Fruit fly (Drosophila melanogaster) whole organism, embryonic: ENCODE data around the gene CG9933.

ENCODE experiments used
- Abd-B ChIP-seq: fragments of 200-800 bp; sonication (Bioruptor generic); optimal IDR thresholded peaks from 2 replicates; lab custom pipeline; 2018; ENCODE audit warnings: missing biosample characterization, mild to moderate bottlenecking, missing genetic modification characterization, moderate library complexity
- BtbVII ChIP-seq: fragments of 200-800 bp; sonication (Bioruptor generic); optimal IDR thresholded peaks from 3 replicates; lab custom pipeline; 2017; ENCODE audit warnings: missing biosample characterization, mild to moderate bottlenecking, missing genetic modification characterization
- CG10366 ChIP-seq: fragments of 200-800 bp; sonication (Bioruptor generic); IDR thresholded peaks from 2 replicates; pipeline ENCODE4 v1.3.6; 2022; ENCODE audit warnings: missing biosample characterization, missing genetic modification characterization
- CG10543 ChIP-seq: fragments of 200-800 bp; sonication (Bioruptor generic); optimal IDR thresholded peaks from 3 replicates; lab custom pipeline; 2017; ENCODE audit warnings: missing biosample characterization, mild to moderate bottlenecking, missing genetic modification characterization, moderate library complexity
- CG10565 ChIP-seq: fragments of 200-800 bp; sonication (Bioruptor generic); optimal IDR thresholded peaks from 3 replicates; lab custom pipeline; 2016; ENCODE audit warnings: missing biosample characterization, mild to moderate bottlenecking, missing genetic modification characterization
- CG10979 ChIP-seq: fragments of 200-800 bp; sonication (Bioruptor generic); optimal IDR thresholded peaks from 2 replicates; lab custom pipeline; 2018; ENCODE audit warnings: missing biosample characterization, mild to moderate bottlenecking, missing genetic modification characterization, moderate library complexity
- CG11398 ChIP-seq: fragments of 200-800 bp; sonication (Bioruptor generic); optimal IDR thresholded peaks from 2 replicates; lab custom pipeline; 2016; ENCODE audit warnings: missing biosample characterization, missing genetic modification characterization
- CG12155 ChIP-seq: fragments of 200-800 bp; sonication (Bioruptor generic); optimal IDR thresholded peaks from 3 replicates; lab custom pipeline; 2016; ENCODE audit warnings: missing biosample characterization, missing genetic modification characterization
- CG12769 ChIP-seq: fragments of 200-800 bp; sonication (Bioruptor generic); optimal IDR thresholded peaks from 2 replicates; lab custom pipeline; 2019; ENCODE audit warnings: missing biosample characterization, mild to moderate bottlenecking, missing genetic modification characterization, moderate library complexity
- CG13296 ChIP-seq: fragments of 200-800 bp; sonication (Bioruptor generic); optimal IDR thresholded peaks from 3 replicates; lab custom pipeline; 2018; ENCODE audit warnings: missing biosample characterization, mild to moderate bottlenecking, missing genetic modification characterization
- CG14014 ChIP-seq: fragments of 200-800 bp; sonication (Bioruptor generic); IDR thresholded peaks from 2 replicates; pipeline ENCODE4 v1.3.6; 2022; ENCODE audit warnings: missing biosample characterization, missing genetic modification characterization
- CG15269 ChIP-seq: fragments of 200-800 bp; sonication (Bioruptor generic); optimal IDR thresholded peaks from 2 replicates; lab custom pipeline; 2018; ENCODE audit warnings: missing biosample characterization, mild to moderate bottlenecking, missing genetic modification characterization, moderate library complexity
- CG16779 ChIP-seq: fragments of 200-800 bp; sonication (Bioruptor generic); IDR thresholded peaks from 2 replicates; pipeline ENCODE4 v1.3.6; 2022; ENCODE audit warnings: missing biosample characterization, missing genetic modification characterization
- CG17385 ChIP-seq: fragments of 200-800 bp; sonication (Bioruptor generic); optimal IDR thresholded peaks from 3 replicates; lab custom pipeline; 2018; ENCODE audit warnings: missing biosample characterization, mild to moderate bottlenecking, missing genetic modification characterization
- CG2678 ChIP-seq: fragments of 200-800 bp; sonication (Bioruptor generic); optimal IDR thresholded peaks from 3 replicates; lab custom pipeline; 2019; ENCODE audit warnings: missing biosample characterization, mild to moderate bottlenecking, missing genetic modification characterization, moderate library complexity
- CG31365 ChIP-seq: fragments of 200-800 bp; sonication (Bioruptor generic); optimal IDR thresholded peaks from 2 replicates; lab custom pipeline; 2018; ENCODE audit warnings: missing biosample characterization, mild to moderate bottlenecking, missing genetic modification characterization
- CG32772 ChIP-seq: fragments of 200-800 bp; sonication (Bioruptor generic); IDR thresholded peaks from 2 replicates; pipeline ENCODE4 v1.3.6; 2022; ENCODE audit warnings: missing biosample characterization, missing genetic modification characterization
- CG34422 ChIP-seq: fragments of 200-800 bp; sonication (Bioruptor generic); IDR thresholded peaks from 3 replicates; pipeline ENCODE4 v1.3.6; 2022; ENCODE audit warnings: missing biosample characterization, missing genetic modification characterization
- CG3995 ChIP-seq: fragments of 200-800 bp; sonication (Bioruptor generic); optimal IDR thresholded peaks from 3 replicates; lab custom pipeline; 2016; ENCODE audit warnings: missing biosample characterization, missing genetic modification characterization
- CG4328 ChIP-seq: fragments of 200-800 bp; sonication (Bioruptor generic); optimal IDR thresholded peaks from 3 replicates; lab custom pipeline; 2017; ENCODE audit warnings: missing biosample characterization, missing genetic modification reagents, missing genetic modification characterization
- CG6272 ChIP-seq: fragments of 200-800 bp; sonication (Bioruptor generic); IDR thresholded peaks from 2 replicates; pipeline ENCODE4 v1.3.6; 2022; ENCODE audit warnings: missing biosample characterization, missing genetic modification characterization
- CG8290 ChIP-seq, 3 experiments: fragments of 200-800 bp; sonication (Bioruptor generic); optimal IDR thresholded peaks; 2 replicates each; lab custom pipeline; 2016 to 2019; ENCODE audit warnings: missing biosample characterization in 3 of 3, missing genetic modification characterization in 3 of 3, mild to moderate bottlenecking in 2 of 3, moderate library complexity in 1 of 3
- D19B ChIP-seq: fragments of 200-800 bp; sonication (Bioruptor generic); optimal IDR thresholded peaks from 2 replicates; lab custom pipeline; 2017; ENCODE audit warnings: missing biosample characterization, mild to moderate bottlenecking, missing genetic modification characterization
- Dad ChIP-seq: fragments of 200-800 bp; sonication (Bioruptor generic); optimal IDR thresholded peaks from 3 replicates; lab custom pipeline; 2016; ENCODE audit warnings: missing biosample characterization, missing genetic modification characterization
- Dfd ChIP-seq, 2 experiments: fragments of >200 bp; optimal IDR thresholded peaks; 2 replicates each; lab custom pipeline; 2017; ENCODE audit warnings: missing biosample characterization in 2 of 2, missing genetic modification characterization in 2 of 2
- E2f2 ChIP-seq: fragments of 200-800 bp; sonication (Bioruptor generic); IDR thresholded peaks from 2 replicates; pipeline ENCODE4 v1.3.6; 2022; ENCODE audit warnings: missing biosample characterization, missing genetic modification characterization
- Ets97D ChIP-seq: fragments of 200-800 bp; sonication (Bioruptor generic); optimal IDR thresholded peaks from 3 replicates; lab custom pipeline; 2016; ENCODE audit warnings: missing biosample characterization, missing genetic modification characterization
- HLHmδ ChIP-seq: fragments of 200-800 bp; sonication (Bioruptor generic); optimal IDR thresholded peaks from 2 replicates; lab custom pipeline; 2018; ENCODE audit warnings: missing biosample characterization, mild to moderate bottlenecking, missing genetic modification characterization, moderate library complexity
- Sox100B ChIP-seq: fragments of 200-800 bp; sonication (Bioruptor generic); optimal IDR thresholded peaks from 3 replicates; lab custom pipeline; 2018; ENCODE audit warnings: missing biosample characterization, mild to moderate bottlenecking, missing genetic modification characterization
- TFAM ChIP-seq: fragments of 200-800 bp; sonication (Bioruptor generic); optimal IDR thresholded peaks from 2 replicates; lab custom pipeline; 2017; ENCODE audit warnings: missing biosample characterization, missing genetic modification characterization, inconsistent platforms
- btn ChIP-seq: fragments of 200-800 bp; sonication (Bioruptor generic); optimal IDR thresholded peaks from 2 replicates; lab custom pipeline; 2016; ENCODE audit warnings: missing biosample characterization, missing genetic modification characterization
- cato ChIP-seq: fragments of 200-800 bp; sonication (Bioruptor generic); optimal IDR thresholded peaks from 2 replicates; lab custom pipeline; 2016; ENCODE audit warnings: missing biosample characterization, missing genetic modification characterization, borderline replicate concordance
- croc ChIP-seq: fragments of 200-800 bp; sonication (Bioruptor generic); conservative IDR thresholded peaks from 3 replicates; pipeline ENCODE4 v1.3.6; 2022; ENCODE audit warnings: missing biosample characterization, missing genetic modification characterization
- danr ChIP-seq: fragments of 200-800 bp; sonication (Bioruptor generic); IDR thresholded peaks from 2 replicates; pipeline ENCODE4 v1.3.6; 2022; ENCODE audit warnings: missing biosample characterization, missing genetic modification characterization
- en ChIP-seq: fragments of 200-800 bp; sonication (Bioruptor generic); optimal IDR thresholded peaks from 2 replicates; lab custom pipeline; 2016; ENCODE audit warnings: missing biosample characterization, missing genetic modification characterization
- fd102C ChIP-seq: fragments of 200-800 bp; sonication (Bioruptor generic); optimal IDR thresholded peaks from 2 replicates; lab custom pipeline; 2018; ENCODE audit warnings: missing biosample characterization, mild to moderate bottlenecking, missing genetic modification characterization, moderate library complexity
- fd96Cb ChIP-seq: fragments of 200-800 bp; sonication (Bioruptor generic); optimal IDR thresholded peaks from 2 replicates; lab custom pipeline; 2018; ENCODE audit warnings: missing biosample characterization, mild to moderate bottlenecking, missing genetic modification characterization, moderate library complexity
- gt ChIP-seq: fragments of 200-800 bp; sonication (Bioruptor generic); IDR thresholded peaks from 2 replicates; pipeline ENCODE4 v1.3.6; 2022; ENCODE audit warnings: missing biosample characterization, missing genetic modification characterization
- hbn ChIP-seq: fragments of 200-800 bp; sonication (Bioruptor generic); IDR thresholded peaks from 2 replicates; pipeline ENCODE4 v1.3.6; 2022; ENCODE audit warnings: missing biosample characterization, missing genetic modification characterization; ENCODE audit not compliant: partially characterized antibody
- ind ChIP-seq: fragments of 200-800 bp; sonication (Bioruptor generic); optimal IDR thresholded peaks from 3 replicates; lab custom pipeline; 2016; ENCODE audit warnings: missing biosample characterization, missing genetic modification characterization
- jumu ChIP-seq: fragments of 200-800 bp; sonication (Bioruptor generic); optimal IDR thresholded peaks from 3 replicates; lab custom pipeline; 2016; ENCODE audit warnings: missing biosample characterization, missing genetic modification characterization
- knrl ChIP-seq: fragments of 200-800 bp; sonication (Bioruptor generic); IDR thresholded peaks from 3 replicates; pipeline ENCODE4 v1.3.6; 2022; ENCODE audit warnings: missing biosample characterization, missing genetic modification characterization; ENCODE audit not compliant: partially characterized antibody
- lilli ChIP-seq: fragments of 200-800 bp; sonication (Bioruptor generic); optimal IDR thresholded peaks from 3 replicates; lab custom pipeline; 2016; ENCODE audit warnings: missing biosample characterization, missing genetic modification characterization
- oc ChIP-seq: fragments of 200-800 bp; sonication (Bioruptor generic); optimal IDR thresholded peaks from 2 replicates; lab custom pipeline; 2018; ENCODE audit warnings: missing biosample characterization, mild to moderate bottlenecking, missing genetic modification characterization, moderate library complexity
- slp2 ChIP-seq: fragments of 200-800 bp; sonication (Bioruptor generic); optimal IDR thresholded peaks from 2 replicates; lab custom pipeline; 2016; ENCODE audit warnings: missing biosample characterization, missing genetic modification characterization
- ttk ChIP-seq: fragments of 200-800 bp; sonication (Bioruptor generic); IDR thresholded peaks from 2 replicates; pipeline ENCODE4 v2.1.2; 2022; ENCODE audit warnings: missing biosample characterization, missing genetic modification characterization
- tup ChIP-seq: fragments of 200-800 bp; sonication (Bioruptor generic); optimal IDR thresholded peaks from 2 replicates; lab custom pipeline; 2016; ENCODE audit warnings: missing biosample characterization, mild to moderate bottlenecking, missing genetic modification characterization, moderate library complexity
- zfh1 ChIP-seq: fragments of 200-800 bp; sonication (Bioruptor generic); IDR thresholded peaks from 3 replicates; pipeline ENCODE4 v1.3.6; 2022; ENCODE audit warnings: missing biosample characterization, missing genetic modification characterization

Gene CG9933

dm6 chr2L:13004059-13004870 is 16.8 kb downstream of the CG9933 start, which contains the start of the genes Vha68-1 and mTor (continued):
- TF ChIP-seq CG10565 (GFP tag; lab: Kevin White, UChicago): peak; percentile 9
- peak; percentile 80 for TF ChIP-seq CG6272 (GFP tag; lab: Robert Waterston, UW)
- TF ChIP-seq ind (GFP tag; lab: Kevin White, UChicago): peak; percentile 84
- peak; percentile 80 for TF ChIP-seq zfh1 (GFP tag; lab: Robert Waterston, UW)
- no peak for TF ChIP-seq Sox100B (GFP tag; lab: Kevin White, UChicago)
- TF ChIP-seq CG10979: peak; percentile 61
- TF ChIP-seq lilli (GFP tag; lab: Kevin White, UChicago): peak; percentile 86
- peak; percentile 61 for TF ChIP-seq croc (GFP tag; lab: Robert Waterston, UW)
- no peak for TF ChIP-seq CG16779 (GFP tag; lab: Robert Waterston, UW)
- TF ChIP-seq en (GFP tag; lab: Kevin White, UChicago): no peak
- TF ChIP-seq CG31365 (tag; lab: Kevin White, UChicago): no peak
- TF ChIP-seq CG12769: no peak
- TF ChIP-seq gt (GFP tag; lab: Robert Waterston, UW): no peak
- TF ChIP-seq TFAM (GFP tag; lab: Kevin White, UChicago): no peak
- peak; percentile 84 for TF ChIP-seq CG14014 (GFP tag; lab: Robert Waterston, UW)
- TF ChIP-seq Abd-B (GFP tag; lab: Kevin White, UChicago): peak; percentile 90
- peak; percentile 59 for TF ChIP-seq ttk
- peak; percentile 71 for TF ChIP-seq jumu
- TF ChIP-seq CG12155 (GFP tag; lab: Kevin White, UChicago): peak; percentile 80
- TF ChIP-seq D19B: peak; percentile 57
- peak; percentile 45 for TF ChIP-seq CG4328 (GFP tag; lab: Kevin White, UChicago)
- no peak for TF ChIP-seq CG15269 (tag; lab: Kevin White, UChicago)
- TF ChIP-seq CG11398: peak; percentile 48
- TF ChIP-seq hbn: peak; percentile 70
- no peak for TF ChIP-seq BtbVII
- TF ChIP-seq Ets97D (GFP tag; lab: Kevin White, UChicago): peak; percentile 74
- TF ChIP-seq cato (GFP tag; lab: Kevin White, UChicago): peak; percentile 65
- no peak for TF ChIP-seq CG13296 (GFP tag; lab: Kevin White, UChicago)
- no peak for TF ChIP-seq btn (GFP tag; lab: Kevin White, UChicago)
- TF ChIP-seq CG10543: peak; percentile 69
- no peak for TF ChIP-seq tup (GFP tag; lab: Kevin White, UChicago)
- peak; percentile 67 for TF ChIP-seq Dad (GFP tag; lab: Kevin White, UChicago)
- TF ChIP-seq CG2678 (tag; lab: Kevin White, UChicago): no peak
- peak; percentile 74; the same call in 2 of the 3 replicates for TF ChIP-seq CG34422
- TF ChIP-seq HLHmδ: no peak
- peak; percentile 78 for TF ChIP-seq slp2 (GFP tag; lab: Kevin White, UChicago)
- TF ChIP-seq danr: peak; percentile 76
- TF ChIP-seq fd102C (GFP tag; lab: Kevin White, UChicago): peak; percentile 9
- TF ChIP-seq knrl: peak; percentile 91
- no peak for TF ChIP-seq CG8290 (GFP tag; optimal IDR thresholded peaks at IDR 0.05; lab: Kevin White, UChicago)
- no peak for TF ChIP-seq CG8290 (tag; optimal IDR thresholded peaks at IDR 0.05; lab: Kevin White, UChicago)
- TF ChIP-seq Dfd (GFP tag; optimal IDR thresholded peaks at IDR 0.05; lab: Kevin White, UChicago): peak in 1 of 2 experiments; percentile 74
- TF ChIP-seq CG17385 (GFP tag; lab: Kevin White, UChicago): no peak
- TF ChIP-seq CG10366: peak; percentile 80
- peak; percentile 37 for TF ChIP-seq CG3995
- peak; percentile 77 for TF ChIP-seq fd96Cb (tag; lab: Kevin White, UChicago)
- TF ChIP-seq E2f2 (GFP tag; lab: Robert Waterston, UW): peak; percentile 58
- peak; percentile 77 for TF ChIP-seq CG32772 (GFP tag; lab: Robert Waterston, UW)
- TF ChIP-seq oc (tag; lab: Kevin White, UChicago): no peak
